Fruit fly (Drosophila melanogaster) Kc167 (cell line): Measurements from ENCODE around the gene CG43796.

Source experiments
- Myc ChIP-seq: fragments of >200 bp; optimal IDR thresholded peaks from 2 replicates; lab custom pipeline; 2017; ENCODE audit warnings: missing external identifiers
- psq ChIP-seq: fragments of >200 bp; optimal IDR thresholded peaks from 2 replicates; lab custom pipeline; 2017; ENCODE audit warnings: missing external identifiers

dm6 chr2L:8514748-8515147 lies 32.6 kb downstream of the CG43796 start, which contains the start of the genes CG13097 and PIG-U:
- TF ChIP-seq psq (lab: Kevin White, UChicago) (no peak), Myc (lab: Kevin White, UChicago) (no peak)
